Worm (Caenorhabditis elegans): Measurements from ENCODE around the gene F02E11.3.

DNA sequence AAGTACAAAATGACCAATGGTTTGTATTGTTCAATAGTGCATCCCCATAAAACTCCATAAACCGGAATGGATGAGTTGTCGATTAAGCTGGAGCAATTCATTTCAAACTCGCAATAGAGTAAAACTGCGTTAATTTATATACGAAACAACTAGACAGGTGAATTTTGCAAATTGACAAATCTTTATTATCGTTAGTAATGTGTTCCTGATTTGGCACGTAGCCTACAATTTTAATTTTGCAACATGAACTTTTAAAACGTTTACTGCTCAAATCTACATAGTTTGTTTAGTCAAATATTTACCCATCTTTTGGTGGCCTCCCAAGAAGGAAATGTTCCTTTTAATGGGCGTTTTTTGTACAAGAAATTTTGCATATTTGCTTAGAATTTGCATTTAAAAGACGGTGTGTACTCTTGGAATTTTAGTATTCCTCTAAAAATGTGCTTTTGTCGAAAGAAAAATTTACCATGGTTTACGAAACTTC is 37.7 kb downstream of the F02E11.3 start, which contains the start of the genes srz-67 and C17F4.11:
- TF ChIP-seq unc-62 (GFP tag; optimal IDR thresholded peaks at IDR 0.05) (no peak), snpc-4 (tag; optimal IDR thresholded peaks at IDR 0.05) (no peak), lsy-2 (tag; optimal IDR thresholded peaks at IDR 0.05) (no peak), nhr-28 (tag; optimal IDR thresholded peaks at IDR 0.05) (no peak), ztf-11 (tag; optimal IDR thresholded peaks at IDR 0.05) (no peak), ceh-43 (GFP tag; optimal IDR thresholded peaks at IDR 0.05) (no peak), unc-39 (tag; optimal IDR thresholded peaks at IDR 0.05) (no peak), mab-5 (tag; optimal IDR thresholded peaks at IDR 0.05) (no peak)
